Fruit fly (Drosophila melanogaster) whole organism: Measurements from ENCODE around the gene CG5112.

Experiments
- CG8478 ChIP-seq: fragments of >200 bp; optimal IDR thresholded peaks from 2 replicates; lab custom pipeline; 2018; ENCODE audit warnings: inconsistent platforms
- Dll ChIP-seq: fragments of >200 bp; optimal IDR thresholded peaks from 2 replicates; lab custom pipeline; 2017
- psq ChIP-seq: fragments of >200 bp; optimal IDR thresholded peaks from 2 replicates; lab custom pipeline; 2017
- usp ChIP-seq: fragments of >200 bp; optimal IDR thresholded peaks from 2 replicates; lab custom pipeline; 2017; ENCODE audit warnings: missing biosample characterization, missing genetic modification characterization, mixed read lengths

- no peak for TF ChIP-seq Dll
- no peak for TF ChIP-seq CG8478 (lab: Kevin White, UChicago)
- TF ChIP-seq psq (lab: Kevin White, UChicago): no peak
- TF ChIP-seq usp (GFP tag; lab: Kevin White, UChicago): no peak
Measured at dm6 chr3R:25489116-25489515, 2.1 kb upstream of the CG5112 start.
